Worm (Caenorhabditis elegans): ENCODE results near the gene cpz-2.

ce11 chrV:13373643-13374042 lies 7.3 kb upstream of the cpz-2 start:
- TF ChIP-seq W03F9.2 (tag; optimal IDR thresholded peaks at IDR 0.05) = no peak
- TF ChIP-seq him-1 (tag; optimal IDR thresholded peaks at IDR 0.05) = no peak
- TF ChIP-seq dao-5 (tag; optimal IDR thresholded peaks at IDR 0.05) = no peak

Measured in whole organism, L4/young adult.